Worm (Caenorhabditis elegans) whole organism, L4 larva: ENCODE measurements around the gene T24E12.12.

Experiments
- T20F7.1 ChIP-seq: fragments of 200-800 bp; sonication (Bioruptor generic); optimal IDR thresholded peaks from 2 replicates; lab custom pipeline; 2018; ENCODE audit warnings: mild to moderate bottlenecking, missing genetic modification characterization, missing compliant biosample characterization
- T26A8.4 ChIP-seq: fragments of 200-800 bp; sonication (Bioruptor generic); IDR thresholded peaks from 2 replicates; pipeline ENCODE4 v1.3.6; 2022; ENCODE audit warnings: missing genetic modification characterization, missing compliant biosample characterization
- Y48G9A.11 ChIP-seq: fragments of 200-800 bp; sonication (Bioruptor generic); IDR thresholded peaks from 2 replicates; pipeline ENCODE4 v1.3.6; 2022; ENCODE audit warnings: missing genetic modification reagents, missing genetic modification characterization, missing compliant biosample characterization
- Y5F2A.4 ChIP-seq: fragments of 200-800 bp; sonication (Bioruptor generic); optimal IDR thresholded peaks from 2 replicates; lab custom pipeline; 2018; ENCODE audit warnings: mild to moderate bottlenecking, missing genetic modification characterization, missing compliant biosample characterization
- Y75B8A.6 ChIP-seq: fragments of 200-800 bp; sonication (Bioruptor generic); IDR thresholded peaks from 2 replicates; pipeline ENCODE4 v1.3.6; 2022; ENCODE audit warnings: missing genetic modification reagents, missing genetic modification characterization, missing compliant biosample characterization
- aha-1 ChIP-seq: fragments of 150-350 bp; peaks from one replicate; lab custom pipeline; 2014; ENCODE audit warnings: missing biosample characterization, missing genetic modification characterization
- aly-2 ChIP-seq: sonication (generic microtip); optimal IDR thresholded peaks from 2 replicates; lab custom pipeline; 2018; ENCODE audit warnings: missing biosample characterization, missing genetic modification characterization
- arid-1 ChIP-seq: fragments of 200-800 bp; sonication (Bioruptor generic); conservative IDR thresholded peaks from 2 replicates; pipeline ENCODE4 v1.3.6; 2022; ENCODE audit warnings: missing genetic modification reagents, missing genetic modification characterization, missing compliant biosample characterization
- attf-4 ChIP-seq: sonication (generic microtip); optimal IDR thresholded peaks from 3 replicates; lab custom pipeline; 2017; ENCODE audit warnings: missing biosample characterization, missing genetic modification characterization
- ceh-44 ChIP-seq: fragments of 200-800 bp; sonication (Bioruptor generic); IDR thresholded peaks from 2 replicates; pipeline ENCODE4 v1.3.6; 2022; ENCODE audit warnings: missing genetic modification reagents, missing genetic modification characterization, missing compliant biosample characterization
- ceh-62 ChIP-seq: sonication (generic microtip); optimal IDR thresholded peaks from 2 replicates; lab custom pipeline; 2017; ENCODE audit warnings: missing biosample characterization, missing genetic modification characterization
- ces-1 ChIP-seq: fragments of 150-350 bp; sonication (generic microtip); optimal IDR thresholded peaks from 4 replicates; lab custom pipeline; 2014; ENCODE audit warnings: missing biosample characterization, missing genetic modification reagents, missing genetic modification characterization
- cey-2 ChIP-seq: sonication (generic microtip); optimal IDR thresholded peaks from 3 replicates; lab custom pipeline; 2017; ENCODE audit warnings: missing genetic modification characterization, mild to moderate bottlenecking, missing compliant biosample characterization, antibody characterized with exemption, borderline replicate concordance; ENCODE audit not compliant: insufficient read depth
- ctbp-1 ChIP-seq: fragments of 200-800 bp; sonication (Bioruptor generic); IDR thresholded peaks from 2 replicates; pipeline ENCODE4 v1.3.6; 2022; ENCODE audit warnings: missing genetic modification reagents, missing genetic modification characterization, missing compliant biosample characterization
- daf-16 ChIP-seq, 3 experiments: sonication (generic microtip); optimal IDR thresholded peaks; 2 replicates each; lab custom pipeline; 2016 to 2017; ENCODE audit warnings: missing genetic modification characterization in 3 of 3, missing genetic modification reagents in 3 of 3, mild to moderate bottlenecking in 2 of 3, missing compliant biosample characterization in 2 of 3, missing biosample characterization in 1 of 3, moderate library complexity in 1 of 3
- dmd-6 ChIP-seq: fragments of 200-800 bp; sonication (Bioruptor generic); IDR thresholded peaks from 2 replicates; pipeline ENCODE4 v1.3.6; 2022; ENCODE audit warnings: missing genetic modification reagents, missing genetic modification characterization, missing compliant biosample characterization
- duxl-1 ChIP-seq: sonication (generic microtip); optimal IDR thresholded peaks from 2 replicates; lab custom pipeline; 2016; ENCODE audit warnings: mild to moderate bottlenecking, missing genetic modification characterization, moderate library complexity, missing compliant biosample characterization; ENCODE audit not compliant: poor library complexity
- fkh-10 ChIP-seq: fragments of 150-350 bp; optimal IDR thresholded peaks from 2 replicates; lab custom pipeline; 2014; ENCODE audit warnings: missing biosample characterization, missing genetic modification reagents, missing genetic modification characterization
- hif-1 ChIP-seq, 2 experiments: sonication (generic microtip); optimal IDR thresholded peaks; 2 replicates each; lab custom pipeline; 2016 to 2017; ENCODE audit warnings: missing compliant biosample characterization in 2 of 2, missing genetic modification characterization in 2 of 2, missing genetic modification reagents in 2 of 2, missing genotype in 2 of 2, mild to moderate bottlenecking in 1 of 2
- hlh-30 ChIP-seq: sonication (generic microtip); optimal IDR thresholded peaks from 2 replicates; lab custom pipeline; 2017; ENCODE audit warnings: antibody characterized with exemption, mild to moderate bottlenecking, missing genetic modification characterization, missing compliant biosample characterization; ENCODE audit not compliant: insufficient read depth
- lin-1 ChIP-seq: fragments of 200-800 bp; sonication (Bioruptor generic); IDR thresholded peaks from 2 replicates; pipeline ENCODE4 v1.3.6; 2022; ENCODE audit warnings: missing genetic modification reagents, missing genetic modification characterization, missing compliant biosample characterization
- lin-15B ChIP-seq: fragments of 150-350 bp; sonication (generic microtip); optimal IDR thresholded peaks from 3 replicates; lab custom pipeline; 2014; ENCODE audit warnings: missing biosample characterization, missing genetic modification characterization
- lsy-2 ChIP-seq, 2 experiments: fragments of 150-350 bp in 1 of 2; sonication (generic microtip) in 1 of 2; optimal IDR thresholded peaks; 2 replicates each; lab custom pipeline; 2014 to 2017; ENCODE audit warnings: missing biosample characterization in 2 of 2, missing genetic modification characterization in 2 of 2
- mxl-2 ChIP-seq: fragments of 200-800 bp; sonication (Bioruptor generic); conservative IDR thresholded peaks from 2 replicates; pipeline ENCODE4 v1.3.6; 2022; ENCODE audit warnings: missing genetic modification reagents, missing genetic modification characterization, missing compliant biosample characterization
- mxl-3 ChIP-seq: fragments of 200-800 bp; sonication (Bioruptor generic); optimal IDR thresholded peaks from 2 replicates; lab custom pipeline; 2018; ENCODE audit warnings: mild to moderate bottlenecking, missing genetic modification characterization, missing compliant biosample characterization
- nhr-11 ChIP-seq: fragments of 150-350 bp; optimal IDR thresholded peaks from 2 replicates; lab custom pipeline; 2014; ENCODE audit warnings: missing biosample characterization, missing genetic modification characterization
- nhr-28 ChIP-seq: fragments of 150-350 bp; optimal IDR thresholded peaks from 2 replicates; lab custom pipeline; 2014; ENCODE audit warnings: missing biosample characterization, missing genetic modification characterization
- nhr-41 ChIP-seq: fragments of 200-800 bp; sonication (Bioruptor generic); IDR thresholded peaks from 2 replicates; pipeline ENCODE4 v1.3.6; 2022; ENCODE audit warnings: missing genetic modification reagents, missing genetic modification characterization, missing compliant biosample characterization
- nhr-42 ChIP-seq: fragments of 200-800 bp; sonication (Bioruptor generic); IDR thresholded peaks from 2 replicates; pipeline ENCODE4 v1.3.6; 2022; ENCODE audit warnings: missing genetic modification characterization, missing compliant biosample characterization
- nhr-48 ChIP-seq: sonication (generic microtip); optimal IDR thresholded peaks from 2 replicates; lab custom pipeline; 2016; ENCODE audit warnings: mild to moderate bottlenecking, missing genetic modification characterization, missing compliant biosample characterization
- nhr-6 ChIP-seq: fragments of 150-350 bp; optimal IDR thresholded peaks from 2 replicates; lab custom pipeline; 2014; ENCODE audit warnings: missing biosample characterization, missing genetic modification characterization
- nhr-77 ChIP-seq: fragments of 150-350 bp; optimal IDR thresholded peaks from 2 replicates; lab custom pipeline; 2014; ENCODE audit warnings: missing biosample characterization, missing genetic modification characterization
- php-3 ChIP-seq: fragments of 200-800 bp; sonication (Bioruptor generic); IDR thresholded peaks from 2 replicates; pipeline ENCODE4 v1.3.6; 2022; ENCODE audit warnings: missing genetic modification reagents, missing genetic modification characterization, missing compliant biosample characterization
- pqm-1 ChIP-seq: sonication (generic microtip); optimal IDR thresholded peaks from 2 replicates; lab custom pipeline; 2017; ENCODE audit warnings: missing biosample characterization, missing genetic modification characterization
- sdz-12 ChIP-seq: fragments of 200-800 bp; sonication (Bioruptor generic); optimal IDR thresholded peaks from 2 replicates; lab custom pipeline; 2018; ENCODE audit warnings: mild to moderate bottlenecking, missing genetic modification characterization, missing compliant biosample characterization
- set-16 ChIP-seq: fragments of 200-800 bp; sonication (Bioruptor generic); IDR thresholded peaks from 2 replicates; pipeline ENCODE4 v1.3.6; 2022; ENCODE audit warnings: missing genetic modification reagents, missing genetic modification characterization, missing compliant biosample characterization
- unc-130 ChIP-seq: sonication (generic microtip); optimal IDR thresholded peaks from 2 replicates; lab custom pipeline; 2016; ENCODE audit warnings: missing genetic modification reagents, missing genetic modification characterization, missing compliant biosample characterization
- unc-62 ChIP-seq, 3 experiments: fragments of 150-350 bp in 1 of 3; sonication (generic microtip); optimal IDR thresholded peaks in 2 of 3; peaks in 1 of 3; 1 replicate in 1 of 3; 2 replicates in 2 of 3; lab custom pipeline; 2014 to 2017; ENCODE audit warnings: missing biosample characterization in 3 of 3, missing genetic modification characterization in 3 of 3, missing genetic modification reagents in 3 of 3, missing genotype in 1 of 3
- zag-1 ChIP-seq: fragments of 150-350 bp; optimal IDR thresholded peaks from 2 replicates; lab custom pipeline; 2014; ENCODE audit warnings: missing biosample characterization, missing genetic modification characterization
- zip-11 ChIP-seq: fragments of 200-800 bp; sonication (Bioruptor generic); IDR thresholded peaks from 2 replicates; pipeline ENCODE4 v1.3.6; 2022; ENCODE audit warnings: missing genetic modification characterization, missing compliant biosample characterization
- zip-2 ChIP-seq: fragments of 150-350 bp; optimal IDR thresholded peaks from 2 replicates; lab custom pipeline; 2014; ENCODE audit warnings: missing biosample characterization, missing genetic modification characterization
- ztf-11 ChIP-seq: fragments of 150-350 bp; optimal IDR thresholded peaks from 2 replicates; lab custom pipeline; 2014; ENCODE audit warnings: missing biosample characterization, missing genetic modification characterization

Gene T24E12.12

DNA sequence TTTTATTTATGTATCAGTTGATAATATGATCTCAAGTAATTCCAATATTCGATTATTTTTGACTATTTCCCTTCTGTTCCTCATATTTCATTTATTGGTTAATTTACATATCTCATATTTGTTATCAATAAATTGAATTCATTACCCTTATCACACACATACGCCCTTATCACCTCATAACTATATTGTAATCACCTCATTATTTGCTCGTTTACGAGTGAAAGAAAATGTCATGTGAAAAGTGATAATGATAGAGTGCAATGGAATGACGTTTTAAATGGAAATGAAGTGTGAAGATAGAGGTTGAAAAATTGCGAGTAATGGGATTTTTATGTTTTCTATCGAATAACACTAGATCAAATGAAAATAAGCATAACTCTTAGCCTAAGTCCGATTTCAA is 27.4 kb downstream of the T24E12.12 start (continued):
- TF ChIP-seq T26A8.4 (GFP tag; lab: Robert Waterston, UW), result no peak
- TF ChIP-seq nhr-28 (tag; lab: Kevin White, UChicago), result peak; percentile 98
- TF ChIP-seq sdz-12 (GFP tag; lab: Kevin White, UChicago), result no peak
- TF ChIP-seq nhr-77 (tag; lab: Kevin White, UChicago), result peak; percentile 97
- peak; percentile 21 for TF ChIP-seq cey-2 (tag; lab: Kevin White, UChicago)
- TF ChIP-seq zip-2, result no peak
- no peak for TF ChIP-seq zag-1 (tag; lab: Kevin White, UChicago)
- TF ChIP-seq set-16 (GFP tag; lab: Robert Waterston, UW), result no peak
- no peak for TF ChIP-seq lin-15B (tag; lab: Kevin White, UChicago)
- no peak for TF ChIP-seq ces-1 (GFP tag; lab: Kevin White, UChicago)
- 0 out of 2 replicates have a peak, but pooled peaks have one; percentile 18 for TF ChIP-seq nhr-42 (GFP tag; lab: Robert Waterston, UW)
- TF ChIP-seq dmd-6 (GFP tag; lab: Robert Waterston, UW), result peak; percentile 98
- TF ChIP-seq mxl-3, result peak; percentile 50
- TF ChIP-seq mxl-2 (GFP tag; lab: Robert Waterston, UW), result no peak
- TF ChIP-seq php-3 (GFP tag; lab: Robert Waterston, UW), result peak; percentile 100
- TF ChIP-seq unc-130 (GFP tag; lab: Kevin White, UChicago), result no peak
- no peak for TF ChIP-seq lsy-2 (tag; optimal IDR thresholded peaks at IDR 0.05; lab: Kevin White, UChicago)
- TF ChIP-seq arid-1 (GFP tag; lab: Robert Waterston, UW), result no peak
- TF ChIP-seq nhr-48 (tag; lab: Kevin White, UChicago), result no peak
- no peak for TF ChIP-seq ztf-11
- TF ChIP-seq daf-16 (GFP tag; optimal IDR thresholded peaks at IDR 0.05; lab: Kevin White, UChicago), result peak in 1 of 2 experiments; percentile 23
- peak; percentile 96 for TF ChIP-seq daf-16 (tag; optimal IDR thresholded peaks at IDR 0.05; lab: Kevin White, UChicago)
- TF ChIP-seq pqm-1 (tag; lab: Kevin White, UChicago), result peak; percentile 100
- TF ChIP-seq hlh-30 (tag; lab: Kevin White, UChicago), result no peak
- peak; percentile 91 for TF ChIP-seq lin-1 (GFP tag; lab: Robert Waterston, UW)

DNA sequence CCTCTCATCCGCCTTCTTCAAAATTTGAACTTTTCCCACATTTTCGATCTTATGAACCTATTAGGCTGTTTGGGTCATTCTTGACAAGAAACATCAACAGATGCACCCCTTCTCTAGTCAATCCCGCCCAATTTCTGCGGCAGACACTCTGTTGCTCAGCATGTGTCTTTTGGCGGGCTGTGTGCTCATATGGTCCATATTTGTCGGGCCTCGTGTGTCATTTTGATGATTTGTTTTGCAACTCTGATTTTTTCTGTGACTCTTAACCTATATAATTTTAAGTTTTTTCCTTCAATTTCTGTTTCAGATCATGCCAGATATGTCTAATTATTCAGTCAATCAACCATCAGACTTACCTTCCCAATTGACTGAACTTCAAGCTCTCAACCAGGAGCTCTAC is 28.1 kb downstream of the T24E12.12 start, which contains the start of gene T24E12.13:
Gene T24E12.13, plus strand, starts transcription at position 301 of the 400 bp plus-strand sequence.
- TF ChIP-seq aly-2 (tag; lab: Kevin White, UChicago), result no peak
- TF ChIP-seq aha-1 (tag; lab: Kevin White, UChicago), result no peak
- TF ChIP-seq attf-4 (tag; lab: Kevin White, UChicago), result no peak
- TF ChIP-seq, all 104 proteins: peak for 0

DNA sequence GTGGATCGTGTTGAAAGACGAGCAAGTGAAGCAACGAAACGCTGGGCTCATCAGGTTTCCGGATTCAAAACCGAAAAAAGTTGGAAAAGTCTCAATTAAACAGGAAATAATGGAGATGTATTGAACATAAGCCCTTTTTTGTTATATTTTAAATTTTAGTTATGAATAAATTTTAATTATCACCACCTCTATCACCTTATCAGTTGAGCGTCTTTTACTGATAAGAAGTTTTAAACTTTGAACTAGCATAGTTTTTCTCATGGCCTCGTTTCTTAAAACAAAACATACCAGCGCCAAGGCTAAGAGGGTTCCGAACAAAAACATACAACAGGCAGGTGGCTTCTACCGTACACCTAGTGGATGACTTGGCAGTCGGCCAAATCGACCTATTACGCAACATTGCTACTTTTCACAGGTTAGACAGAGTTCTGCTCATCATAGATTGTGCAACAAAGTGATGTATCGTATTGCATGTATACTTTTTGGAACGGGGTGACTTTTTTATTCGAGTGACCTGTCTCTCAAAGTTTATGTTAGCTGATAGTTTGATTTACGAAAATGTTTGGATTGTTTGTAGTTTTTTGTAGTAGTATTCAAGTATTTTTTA is 29.4 kb downstream of the T24E12.12 start:
- TF ChIP-seq nhr-6 (tag; lab: Kevin White, UChicago), result no peak
- peak in 1 of 2 experiments; percentile 20 for TF ChIP-seq unc-62 (GFP tag; optimal IDR thresholded peaks at IDR 0.05 in 1 of 2; lab: Kevin White, UChicago)
- TF ChIP-seq unc-62 (tag; optimal IDR thresholded peaks at IDR 0.05; lab: Kevin White, UChicago), result no peak
- TF ChIP-seq php-3 (GFP tag; lab: Robert Waterston, UW), result 0 out of 2 replicates have a peak, but pooled peaks have one; percentile 32
- TF ChIP-seq pqm-1 (tag; lab: Kevin White, UChicago), result peak; percentile 15
- TF ChIP-seq, all 104 proteins: peak for 3

DNA sequence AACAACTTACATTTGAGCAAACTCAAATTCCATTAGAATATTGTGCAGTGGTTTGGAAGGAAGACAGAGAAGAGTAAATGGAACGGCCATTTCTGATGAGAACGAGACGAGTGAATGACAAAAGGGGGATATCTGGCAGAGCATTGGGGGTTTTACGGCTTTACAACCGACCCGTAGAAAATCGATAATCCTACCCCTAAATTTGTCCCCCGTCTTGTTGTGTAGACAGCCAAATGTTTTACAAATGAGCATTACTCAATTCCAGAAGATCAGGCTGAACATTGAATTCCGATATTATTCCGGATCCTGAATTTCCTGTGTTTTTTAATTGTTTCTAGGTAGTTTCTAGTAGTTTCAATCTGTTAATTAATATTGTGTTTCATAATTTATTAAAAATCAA is 34.2 kb downstream of the T24E12.12 start, which contains the start of gene fbxb-99:
Gene fbxb-99, minus strand, starts transcription at position 101 of the 400 bp plus-strand sequence.
- TF ChIP-seq ceh-44 (GFP tag; lab: Robert Waterston, UW), result no peak
- no peak for TF ChIP-seq Y48G9A.11 (GFP tag; lab: Robert Waterston, UW)
- no peak for TF ChIP-seq set-16 (GFP tag; lab: Robert Waterston, UW)
- no peak for TF ChIP-seq nhr-41 (GFP tag; lab: Robert Waterston, UW)
- no peak for TF ChIP-seq nhr-11 (tag; lab: Kevin White, UChicago)
- TF ChIP-seq Y75B8A.6 (GFP tag; lab: Robert Waterston, UW), result no peak
- TF ChIP-seq nhr-77 (tag; lab: Kevin White, UChicago), result no peak
- no peak for TF ChIP-seq T20F7.1
- no peak for TF ChIP-seq lin-15B (tag; lab: Kevin White, UChicago)
- TF ChIP-seq pqm-1 (tag; lab: Kevin White, UChicago), result no peak
- TF ChIP-seq Y5F2A.4, result no peak
- TF ChIP-seq zip-11 (GFP tag; lab: Robert Waterston, UW), result no peak
- TF ChIP-seq nhr-48 (tag; lab: Kevin White, UChicago), result no peak
- TF ChIP-seq ceh-62 (tag; lab: Kevin White, UChicago), result no peak
- TF ChIP-seq duxl-1 (tag; lab: Kevin White, UChicago), result no peak
- no peak for TF ChIP-seq hif-1 (tag; optimal IDR thresholded peaks at IDR 0.05; lab: Kevin White, UChicago)
- no peak for TF ChIP-seq ctbp-1 (GFP tag; lab: Robert Waterston, UW)
- TF ChIP-seq fkh-10, result no peak
